Worm (Caenorhabditis elegans): ENCODE data around the gene obr-1.

The obr-1 gene

ce11 chrIII:11241583-11242187 lies 29.0 kb downstream of the obr-1 start:
- no peak for TF ChIP-seq ceh-19 (GFP tag; optimal IDR thresholded peaks at IDR 0.05)
- TF ChIP-seq C08G9.2 (tag; optimal IDR thresholded peaks at IDR 0.05) = no peak
- no peak for TF ChIP-seq ceh-31 (tag; optimal IDR thresholded peaks at IDR 0.05)
- no peak for TF ChIP-seq npax-4 (tag; optimal IDR thresholded peaks at IDR 0.05)
- no peak for TF ChIP-seq ceh-14 (tag; optimal IDR thresholded peaks at IDR 0.05)
- no peak for TF ChIP-seq sdc-2 (tag; optimal IDR thresholded peaks at IDR 0.05)
- no peak for TF ChIP-seq elt-4 (tag; optimal IDR thresholded peaks at IDR 0.05)
- no peak for TF ChIP-seq pha-4 (tag; optimal IDR thresholded peaks at IDR 0.05)
- TF ChIP-seq hlh-13 (GFP tag; optimal IDR thresholded peaks at IDR 0.05) = no peak
- no peak for TF ChIP-seq ref-2 (tag; optimal IDR thresholded peaks at IDR 0.05)
- TF ChIP-seq lin-11 (tag; optimal IDR thresholded peaks at IDR 0.05) = no peak
- TF ChIP-seq C38D4.7 (GFP tag; optimal IDR thresholded peaks at IDR 0.05) = no peak
- no peak for TF ChIP-seq hlh-15 (tag; optimal IDR thresholded peaks at IDR 0.05)
- TF ChIP-seq pax-1 (tag; optimal IDR thresholded peaks at IDR 0.05) = no peak
- TF ChIP-seq ceh-2 (tag; optimal IDR thresholded peaks at IDR 0.05) = no peak
- TF ChIP-seq sox-2 (GFP tag; IDR thresholded peaks at IDR 0.05) = no peak
- TF ChIP-seq ceh-18 (tag; optimal IDR thresholded peaks at IDR 0.05) = no peak
- no peak for TF ChIP-seq pha-2 (tag; optimal IDR thresholded peaks at IDR 0.05)
- no peak for TF ChIP-seq ceh-30 (tag; optimal IDR thresholded peaks at IDR 0.05)
- no peak for TF ChIP-seq ahr-1 (tag; optimal IDR thresholded peaks at IDR 0.05)

ce11 chrIII:11240776-11241175 lies 29.9 kb downstream of the obr-1 start:
- TF ChIP-seq elt-2 (tag; optimal IDR thresholded peaks at IDR 0.05) (peak; percentile 51), C38D4.7 (GFP tag; optimal IDR thresholded peaks at IDR 0.05) (no peak)

ce11 chrIII:11238790-11239189 lies 31.9 kb downstream of the obr-1 start:
- TF ChIP-seq ref-2 (tag; optimal IDR thresholded peaks at IDR 0.05) = no peak

- TF ChIP-seq lin-11 (tag; optimal IDR thresholded peaks at IDR 0.05) (no peak), C08G9.2 (tag; optimal IDR thresholded peaks at IDR 0.05) (no peak), nfya-1 (tag; optimal IDR thresholded peaks at IDR 0.05) (peak; percentile 82), ceh-34 (tag; optimal IDR thresholded peaks at IDR 0.05) (no peak)
Observed at ce11 chrIII:11238309-11238708, 32.4 kb downstream of the obr-1 start.

ce11 chrIII:11237741-11238140 lies 33.0 kb downstream of the obr-1 start:
- TF ChIP-seq hlh-30 (tag; optimal IDR thresholded peaks at IDR 0.05; ENCODE audit: insufficient read depth) (peak; percentile 21), ceh-22 (tag; optimal IDR thresholded peaks at IDR 0.05) (no peak)

ce11 chrIII:11236788-11237187 lies 33.9 kb downstream of the obr-1 start, which contains the start of the genes Y47D3A.14 and aakb-2:
Gene Y47D3A.14 (minus strand): TSS chrIII:11236868.
Gene aakb-2 (plus strand): TSS chrIII:11237143.
- TF ChIP-seq sox-2 (GFP tag; IDR thresholded peaks at IDR 0.05) = 0 out of 2 replicates have a peak, but pooled peaks have one; percentile 4
- TF ChIP-seq hlh-30 (tag; optimal IDR thresholded peaks at IDR 0.05; ENCODE audit: insufficient read depth) = peak; percentile 76
- peak; percentile 56 for TF ChIP-seq K09A11.1 (tag; optimal IDR thresholded peaks at IDR 0.05; ENCODE audit: insufficient read depth)
- peak; percentile 56 for TF ChIP-seq ceh-31 (tag; optimal IDR thresholded peaks at IDR 0.05)
- TF ChIP-seq unc-3 (GFP tag; conservative IDR thresholded peaks at IDR 0.05) = no peak
- TF ChIP-seq unc-3 (tag; optimal IDR thresholded peaks at IDR 0.05) = peak; percentile 1
- peak; percentile 61 for TF ChIP-seq ztf-16 (tag; optimal IDR thresholded peaks at IDR 0.05)
- TF ChIP-seq fkh-6 (tag; optimal IDR thresholded peaks at IDR 0.05) = peak; percentile 9
- TF ChIP-seq ceh-14 (tag; optimal IDR thresholded peaks at IDR 0.05) = peak; percentile 57
- TF ChIP-seq nfya-1 (tag; optimal IDR thresholded peaks at IDR 0.05) = peak; percentile 45
- TF ChIP-seq rnt-1 (tag; optimal IDR thresholded peaks at IDR 0.05) = peak; percentile 19
- TF ChIP-seq syd-9 (tag; optimal IDR thresholded peaks at IDR 0.05) = no peak
- TF ChIP-seq T23F11.4 (GFP tag; optimal IDR thresholded peaks at IDR 0.05) = peak; percentile 46
- no peak for TF ChIP-seq madf-2 (tag; optimal IDR thresholded peaks at IDR 0.05)
- TF ChIP-seq fax-1 (tag; optimal IDR thresholded peaks at IDR 0.05) = no peak
- TF ChIP-seq odd-2 (tag; optimal IDR thresholded peaks at IDR 0.05) = no peak
- peak; percentile 41 for TF ChIP-seq unc-86 (tag; optimal IDR thresholded peaks at IDR 0.05)
- peak; percentile 32 for TF ChIP-seq unc-42 (tag; optimal IDR thresholded peaks at IDR 0.05)
- TF ChIP-seq ttx-3 (tag; optimal IDR thresholded peaks at IDR 0.05) = peak; percentile 54
- TF ChIP-seq ceh-24 (tag; optimal IDR thresholded peaks at IDR 0.05) = peak; percentile 3
- TF ChIP-seq pqm-1 (tag; optimal IDR thresholded peaks at IDR 0.05) = no peak
- TF ChIP-seq C38D4.7 (GFP tag; optimal IDR thresholded peaks at IDR 0.05) = peak; percentile 44
- TF ChIP-seq lin-11 (tag; optimal IDR thresholded peaks at IDR 0.05) = peak; percentile 16
- peak; percentile 44 for TF ChIP-seq pat-9 (tag; optimal IDR thresholded peaks at IDR 0.05)
